Worm (Caenorhabditis elegans) whole organism, young adult: Measurements from ENCODE around the gene aat-4.

Experiments used
- B0019.2 ChIP-seq: fragments of 200-800 bp; sonication (Bioruptor generic); conservative IDR thresholded peaks from 2 replicates; pipeline ENCODE4 v1.3.6; 2022; ENCODE audit warnings: missing genetic modification reagents, missing genetic modification characterization, missing compliant biosample characterization
- B0035.1 ChIP-seq: sonication (generic microtip); optimal IDR thresholded peaks from 2 replicates; lab custom pipeline; 2016; ENCODE audit warnings: missing genetic modification characterization, mild to moderate bottlenecking, missing compliant biosample characterization, missing genotype, missing genetic modification reagents
- B0261.1 ChIP-seq: sonication (generic microtip); optimal IDR thresholded peaks from 2 replicates; lab custom pipeline; 2016; ENCODE audit warnings: mild to moderate bottlenecking, missing genetic modification characterization, moderate library complexity, missing compliant biosample characterization
- B0336.3 ChIP-seq: fragments of 200-800 bp; sonication (Bioruptor generic); IDR thresholded peaks from 2 replicates; pipeline ENCODE4 v1.3.6; 2022; ENCODE audit warnings: missing genetic modification characterization, missing compliant biosample characterization
- C17E4.6 ChIP-seq: fragments of 200-800 bp; sonication (Bioruptor generic); IDR thresholded peaks from 2 replicates; pipeline ENCODE4 v1.3.6; 2022; ENCODE audit warnings: missing genetic modification reagents, missing genetic modification characterization, missing compliant biosample characterization
- D2030.7 ChIP-seq: fragments of 200-800 bp; sonication (Bioruptor generic); IDR thresholded peaks from 2 replicates; pipeline ENCODE4 v1.3.6; 2022; ENCODE audit warnings: missing genetic modification reagents, missing genetic modification characterization, missing compliant biosample characterization
- F22D6.2 ChIP-seq: sonication (generic microtip); optimal IDR thresholded peaks from 2 replicates; lab custom pipeline; 2016; ENCODE audit warnings: mild to moderate bottlenecking, missing genetic modification characterization, missing compliant biosample characterization
- F37B4.10 ChIP-seq: fragments of 200-800 bp; sonication (Bioruptor generic); IDR thresholded peaks from 2 replicates; pipeline ENCODE4 v1.3.6; 2022; ENCODE audit warnings: missing genetic modification characterization, missing compliant biosample characterization
- F52B5.7 ChIP-seq: sonication (generic microtip); optimal IDR thresholded peaks from 2 replicates; lab custom pipeline; 2016; ENCODE audit warnings: mild to moderate bottlenecking, missing genetic modification characterization, missing compliant biosample characterization
- K11D2.4 ChIP-seq: fragments of 200-800 bp; sonication (Bioruptor generic); IDR thresholded peaks from 2 replicates; pipeline ENCODE4 v1.3.6; 2022; ENCODE audit warnings: missing genetic modification reagents, missing genetic modification characterization, missing compliant biosample characterization
- T26A5.8 ChIP-seq: sonication (generic microtip); optimal IDR thresholded peaks from 2 replicates; lab custom pipeline; 2016; ENCODE audit warnings: missing genetic modification characterization, missing compliant biosample characterization
- Y95B8A.8 ChIP-seq: fragments of 200-800 bp; sonication (Bioruptor generic); IDR thresholded peaks from 2 replicates; pipeline ENCODE4 v1.3.6; 2022; ENCODE audit warnings: missing genetic modification reagents, missing genetic modification characterization, missing compliant biosample characterization
- ZK185.1 ChIP-seq: sonication (generic microtip); optimal IDR thresholded peaks from 2 replicates; lab custom pipeline; 2016; ENCODE audit warnings: mild to moderate bottlenecking, missing genetic modification characterization, missing compliant biosample characterization; ENCODE audit not compliant: poor library complexity, severe bottlenecking
- aptf-2 ChIP-seq: fragments of 200-800 bp; sonication (Bioruptor generic); conservative IDR thresholded peaks from 2 replicates; pipeline ENCODE4 v1.3.6; 2022; ENCODE audit warnings: missing genetic modification reagents, missing genetic modification characterization, missing compliant biosample characterization
- aptf-3 ChIP-seq: fragments of 200-800 bp; sonication (Bioruptor generic); IDR thresholded peaks from 2 replicates; pipeline ENCODE4 v1.3.6; 2022; ENCODE audit warnings: missing genetic modification characterization, missing compliant biosample characterization
- attf-3 ChIP-seq: fragments of 200-800 bp; sonication (Bioruptor generic); conservative IDR thresholded peaks from 2 replicates; pipeline ENCODE4 v1.3.6; 2022; ENCODE audit warnings: missing genetic modification reagents, missing genetic modification characterization, missing compliant biosample characterization
- attf-6 ChIP-seq: fragments of 200-800 bp; sonication (Bioruptor generic); IDR thresholded peaks from 2 replicates; pipeline ENCODE4 v1.3.6; 2022; ENCODE audit warnings: missing genetic modification reagents, missing genetic modification characterization, missing compliant biosample characterization
- ccch-3 ChIP-seq: fragments of 200-800 bp; sonication (Bioruptor generic); optimal IDR thresholded peaks from 2 replicates; lab custom pipeline; 2018; ENCODE audit warnings: mild to moderate bottlenecking, missing genetic modification characterization, missing compliant biosample characterization
- ceh-100 ChIP-seq: fragments of 200-800 bp; sonication (Bioruptor generic); IDR thresholded peaks from 2 replicates; pipeline ENCODE4 v1.3.6; 2022; ENCODE audit warnings: missing genetic modification reagents, missing genetic modification characterization, missing compliant biosample characterization
- ceh-58 ChIP-seq: fragments of 200-800 bp; sonication (Bioruptor generic); IDR thresholded peaks from 2 replicates; pipeline ENCODE4 v1.3.6; 2022; ENCODE audit warnings: missing genetic modification characterization, missing compliant biosample characterization
- dox-1 ChIP-seq: fragments of 200-800 bp; sonication (Bioruptor generic); IDR thresholded peaks from 2 replicates; pipeline ENCODE4 v1.3.6; 2022; ENCODE audit warnings: missing genetic modification reagents, missing genetic modification characterization, missing compliant biosample characterization
- dpff-1 ChIP-seq: sonication (generic microtip); optimal IDR thresholded peaks from 2 replicates; lab custom pipeline; 2017; ENCODE audit warnings: mild to moderate bottlenecking, missing genetic modification characterization, missing compliant biosample characterization
- egl-18 ChIP-seq: fragments of 200-800 bp; sonication (Bioruptor generic); IDR thresholded peaks from 2 replicates; pipeline ENCODE4 v1.3.6; 2022; ENCODE audit warnings: missing genetic modification reagents, missing genetic modification characterization, missing compliant biosample characterization
- egl-44 ChIP-seq: fragments of 200-800 bp; sonication (Bioruptor generic); IDR thresholded peaks from 2 replicates; pipeline ENCODE4 v1.3.6; 2022; ENCODE audit warnings: missing genetic modification reagents, missing genetic modification characterization, missing compliant biosample characterization
- him-1 ChIP-seq: sonication (generic microtip); optimal IDR thresholded peaks from 2 replicates; lab custom pipeline; 2016; ENCODE audit warnings: missing genotype, missing genetic modification reagents, missing genetic modification characterization, missing compliant biosample characterization
- hlh-12 ChIP-seq: sonication (generic microtip); optimal IDR thresholded peaks from 2 replicates; lab custom pipeline; 2016; ENCODE audit warnings: missing genetic modification characterization, missing compliant biosample characterization
- hrde-1 ChIP-seq: sonication (generic microtip); optimal IDR thresholded peaks from 2 replicates; lab custom pipeline; 2016; ENCODE audit warnings: missing genetic modification characterization, mild to moderate bottlenecking, missing compliant biosample characterization, moderate library complexity, missing genotype, missing genetic modification reagents, borderline replicate concordance
- lag-1 ChIP-seq: fragments of 200-800 bp; sonication (Bioruptor generic); IDR thresholded peaks from 2 replicates; pipeline ENCODE4 v1.3.6; 2022; ENCODE audit warnings: missing genetic modification reagents, missing genetic modification characterization, missing compliant biosample characterization
- lir-1 ChIP-seq: fragments of 200-800 bp; sonication (Bioruptor generic); conservative IDR thresholded peaks from 2 replicates; pipeline ENCODE4 v1.3.6; 2022; ENCODE audit warnings: missing genetic modification reagents, missing genetic modification characterization, missing compliant biosample characterization
- madf-10 ChIP-seq: sonication (generic microtip); optimal IDR thresholded peaks from 2 replicates; lab custom pipeline; 2016; ENCODE audit warnings: mild to moderate bottlenecking, missing genetic modification characterization, missing compliant biosample characterization
- mel-28 ChIP-seq: sonication (generic microtip); optimal IDR thresholded peaks from 2 replicates; lab custom pipeline; 2016; ENCODE audit warnings: borderline replicate concordance, mild to moderate bottlenecking, missing genetic modification characterization, missing compliant biosample characterization
- nfya-1 ChIP-seq: sonication (generic microtip); optimal IDR thresholded peaks from 2 replicates; lab custom pipeline; 2017; ENCODE audit warnings: antibody characterized with exemption, missing compliant biosample characterization, missing genetic modification characterization, borderline replicate concordance; ENCODE audit not compliant: insufficient read depth
- nfya-2 ChIP-seq: fragments of 200-800 bp; sonication (Bioruptor generic); IDR thresholded peaks from 2 replicates; pipeline ENCODE4 v1.3.6; 2022; ENCODE audit warnings: missing genetic modification reagents, missing genetic modification characterization, missing compliant biosample characterization
- nhr-120 ChIP-seq: fragments of 200-800 bp; sonication (Bioruptor generic); IDR thresholded peaks from 2 replicates; pipeline ENCODE4 v1.3.6; 2022; ENCODE audit warnings: missing genetic modification characterization, missing compliant biosample characterization
- rec-8 ChIP-seq, 2 experiments: sonication (generic microtip); optimal IDR thresholded peaks; 2 replicates each; lab custom pipeline; 2016; ENCODE audit warnings: mild to moderate bottlenecking in 2 of 2, missing genetic modification characterization in 2 of 2, missing genetic modification reagents in 2 of 2, missing genotype in 2 of 2, missing biosample characterization in 1 of 2, missing compliant biosample characterization in 1 of 2, moderate library complexity in 1 of 2
- repo-1 ChIP-seq: sonication (generic microtip); optimal IDR thresholded peaks from 2 replicates; lab custom pipeline; 2017; ENCODE audit warnings: mild to moderate bottlenecking, missing genetic modification characterization, missing compliant biosample characterization
- somi-1 ChIP-seq: fragments of 200-800 bp; sonication (Bioruptor generic); optimal IDR thresholded peaks from 2 replicates; lab custom pipeline; 2018; ENCODE audit warnings: mild to moderate bottlenecking, missing genetic modification characterization, missing compliant biosample characterization
- tbp1 ChIP-seq: fragments of 200-800 bp; sonication (Bioruptor generic); optimal IDR thresholded peaks from 2 replicates; lab custom pipeline; 2018; ENCODE audit warnings: mild to moderate bottlenecking, missing genetic modification characterization, missing compliant biosample characterization
- xnd-1 ChIP-seq: sonication (generic microtip); optimal IDR thresholded peaks from 2 replicates; lab custom pipeline; 2016; ENCODE audit warnings: missing genotype, missing genetic modification reagents, missing genetic modification characterization, missing compliant biosample characterization
- ztf-22 ChIP-seq: fragments of 200-800 bp; sonication (Bioruptor generic); optimal IDR thresholded peaks from 2 replicates; lab custom pipeline; 2018; ENCODE audit warnings: mild to moderate bottlenecking, missing genetic modification characterization, moderate library complexity, missing compliant biosample characterization
- ztf-25 ChIP-seq: fragments of 200-800 bp; sonication (Bioruptor generic); IDR thresholded peaks from 2 replicates; pipeline ENCODE4 v1.3.6; 2022; ENCODE audit warnings: missing genetic modification reagents, missing genetic modification characterization, missing compliant biosample characterization
- ztf-26 ChIP-seq: sonication (generic microtip); optimal IDR thresholded peaks from 2 replicates; lab custom pipeline; 2017; ENCODE audit warnings: missing genetic modification characterization, missing compliant biosample characterization

The aat-4 gene

DNA sequence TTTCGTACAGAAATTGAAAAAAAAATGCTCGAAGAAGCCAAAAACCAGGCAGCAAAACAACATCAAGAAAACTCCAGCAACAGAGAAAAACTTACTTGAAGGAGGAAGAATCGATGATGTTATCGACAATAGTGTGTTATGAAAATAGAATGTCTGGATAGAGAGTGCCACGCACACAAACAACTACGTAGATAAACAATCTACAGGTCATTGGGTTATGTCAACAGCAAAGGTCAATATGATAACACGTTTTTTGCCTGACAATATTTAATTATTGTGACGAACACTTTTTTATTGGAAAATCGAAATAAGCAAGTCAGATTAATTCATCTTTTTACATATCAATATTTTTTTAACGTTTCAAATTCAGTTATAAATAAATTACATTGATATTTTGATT is 3.9 kb upstream of the aat-4 start, which contains the start of gene sams-5:
Gene sams-5, minus strand, starts transcription at position 131 of the 400 bp plus-strand sequence.
- no peak for TF ChIP-seq ceh-58 (GFP tag; lab: Robert Waterston, UW)

DNA sequence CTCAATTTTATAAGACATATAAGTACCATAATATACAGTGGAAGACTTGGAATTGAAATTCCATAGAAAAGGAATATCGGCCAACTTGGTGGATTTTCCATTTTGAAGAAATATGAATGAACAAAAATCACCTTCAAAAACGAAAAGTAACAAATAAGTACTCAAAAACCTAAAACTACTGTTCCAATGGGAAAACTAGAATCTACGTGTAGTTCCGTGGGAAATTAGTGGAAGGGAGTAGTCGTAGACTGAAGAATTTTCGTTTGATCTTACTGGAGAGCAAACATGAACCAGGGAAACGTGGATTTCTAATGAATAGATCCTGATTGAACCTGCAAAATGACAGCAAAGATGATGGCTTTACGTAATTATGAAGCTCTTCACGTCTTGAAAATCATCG is 3.6 kb downstream of the aat-4 start, which contains the start of gene srv-31:
Gene srv-31, minus strand, starts transcription at position 101 of the 400 bp plus-strand sequence.
- TF ChIP-seq F37B4.10: no peak
- TF ChIP-seq dpff-1 (tag; lab: Kevin White, UChicago): no peak
- TF ChIP-seq egl-18: no peak
- no peak for TF ChIP-seq hrde-1 (tag; lab: Kevin White, UChicago)
- TF ChIP-seq T26A5.8 (tag; lab: Kevin White, UChicago): no peak
- no peak for TF ChIP-seq ceh-100 (GFP tag; lab: Robert Waterston, UW)
- no peak for TF ChIP-seq hlh-12
- no peak for TF ChIP-seq Y95B8A.8 (GFP tag; lab: Robert Waterston, UW)
- no peak for TF ChIP-seq F52B5.7 (tag; lab: Kevin White, UChicago)
- no peak for TF ChIP-seq C17E4.6 (GFP tag; lab: Robert Waterston, UW)
- TF ChIP-seq K11D2.4 (GFP tag; lab: Robert Waterston, UW): no peak
- TF ChIP-seq him-1 (tag; lab: Kevin White, UChicago): no peak
- no peak for TF ChIP-seq nfya-1
- TF ChIP-seq D2030.7 (GFP tag; lab: Robert Waterston, UW): no peak
- TF ChIP-seq madf-10: no peak
- TF ChIP-seq, all 124 proteins: peak for 0

DNA sequence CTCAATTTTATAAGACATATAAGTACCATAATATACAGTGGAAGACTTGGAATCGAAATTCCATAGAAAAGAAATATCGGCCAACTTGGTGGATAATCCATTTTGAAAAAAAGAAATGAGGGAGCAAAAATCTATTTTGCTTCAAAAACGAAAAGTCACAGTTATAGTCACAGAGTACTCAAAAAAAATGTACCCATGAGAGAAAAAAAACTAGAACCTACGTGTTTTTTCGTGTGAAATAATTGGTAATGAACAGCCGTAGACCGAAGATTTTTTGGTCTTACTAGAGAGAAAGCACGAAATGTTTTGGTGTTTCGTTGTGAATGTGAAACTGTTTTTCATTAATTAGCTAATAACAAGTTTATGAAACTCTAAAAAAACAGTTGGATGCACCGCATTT is 6.2 kb downstream of the aat-4 start, which contains the start of gene srv-30:
Gene srv-30, minus strand, starts transcription at position 101 of the 400 bp plus-strand sequence.
- TF ChIP-seq F52B5.7 (tag; lab: Kevin White, UChicago): no peak
- TF ChIP-seq nhr-120 (GFP tag; lab: Robert Waterston, UW): no peak
- no peak for TF ChIP-seq F22D6.2
- no peak for TF ChIP-seq B0336.3 (GFP tag; lab: Robert Waterston, UW)
- no peak for TF ChIP-seq tbp1 (GFP tag; lab: Kevin White, UChicago)
- no peak for TF ChIP-seq ztf-22 (GFP tag; lab: Kevin White, UChicago)
- TF ChIP-seq xnd-1 (tag; lab: Kevin White, UChicago): no peak
- TF ChIP-seq ztf-25: no peak
- TF ChIP-seq mel-28: no peak
- TF ChIP-seq B0019.2 (GFP tag; lab: Robert Waterston, UW): no peak
- no peak for TF ChIP-seq rec-8 (tag; optimal IDR thresholded peaks at IDR 0.05; lab: Kevin White, UChicago)
- TF ChIP-seq B0261.1 (tag; lab: Kevin White, UChicago): no peak
- TF ChIP-seq ztf-26 (tag; lab: Kevin White, UChicago): no peak

DNA sequence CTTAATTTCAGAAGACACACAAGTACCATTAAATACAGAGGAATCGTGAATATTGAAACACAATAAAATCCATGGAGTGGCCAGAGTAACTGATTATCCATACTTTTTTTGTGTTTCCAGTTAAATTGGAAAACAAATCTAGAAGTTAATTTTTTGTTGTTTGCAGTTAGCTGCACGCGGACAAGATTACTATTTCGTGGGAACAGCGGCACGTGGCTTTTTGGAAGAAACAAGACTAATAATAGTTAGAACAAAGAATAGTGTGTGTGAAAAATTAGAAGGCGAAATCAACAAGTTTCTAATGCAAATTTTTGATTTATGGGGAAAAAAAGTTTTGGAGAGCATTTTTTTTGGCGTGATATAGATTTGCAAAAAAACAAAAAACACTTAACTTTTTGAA is 9.0 kb downstream of the aat-4 start, which contains the start of gene srv-29:
Gene srv-29, minus strand, starts transcription at position 101 of the 400 bp plus-strand sequence.
- no peak for TF ChIP-seq hrde-1 (tag; lab: Kevin White, UChicago)
- TF ChIP-seq xnd-1 (tag; lab: Kevin White, UChicago): no peak
- TF ChIP-seq B0019.2 (GFP tag; lab: Robert Waterston, UW): no peak
- no peak for TF ChIP-seq repo-1 (tag; lab: Kevin White, UChicago)
- no peak for TF ChIP-seq ZK185.1

DNA sequence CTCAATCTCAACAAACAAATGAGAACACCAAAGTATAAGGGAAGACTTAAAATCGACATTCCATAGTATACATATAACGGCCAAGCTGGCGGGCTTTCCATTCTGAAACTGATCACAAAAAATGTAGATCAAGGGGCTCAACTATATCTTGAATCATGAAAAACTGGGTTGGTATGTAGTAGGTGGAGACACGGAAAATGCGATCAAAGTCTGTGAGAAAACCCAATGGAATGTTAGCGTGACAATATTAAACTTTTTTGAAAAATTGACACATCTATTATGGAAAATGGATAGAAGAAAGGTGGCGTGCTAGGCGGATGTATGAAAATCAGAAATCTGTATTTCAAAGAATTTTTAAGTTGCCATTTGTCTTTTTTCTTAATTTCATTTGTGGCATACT is 12.3 kb downstream of the aat-4 start, which contains the start of gene srv-28:
Gene srv-28, minus strand, starts transcription at position 101 of the 400 bp plus-strand sequence.
- no peak for TF ChIP-seq B0261.1 (tag; lab: Kevin White, UChicago)
- no peak for TF ChIP-seq aptf-3 (GFP tag; lab: Robert Waterston, UW)
- TF ChIP-seq somi-1 (GFP tag; lab: Kevin White, UChicago): no peak
- TF ChIP-seq ccch-3: no peak
- TF ChIP-seq attf-3: no peak
- TF ChIP-seq egl-44 (GFP tag; lab: Robert Waterston, UW): no peak
- TF ChIP-seq lir-1 (GFP tag; lab: Robert Waterston, UW): no peak
- TF ChIP-seq aptf-2: no peak
- no peak for TF ChIP-seq lag-1
- no peak for TF ChIP-seq nfya-2 (GFP tag; lab: Robert Waterston, UW)
- no peak for TF ChIP-seq repo-1 (tag; lab: Kevin White, UChicago)
- TF ChIP-seq attf-6 (GFP tag; lab: Robert Waterston, UW): no peak
- no peak for TF ChIP-seq dox-1 (GFP tag; lab: Robert Waterston, UW)
- TF ChIP-seq B0035.1: no peak
- TF ChIP-seq, all 124 proteins: peak for 0
